Worm (Caenorhabditis elegans) whole organism, dauer: ENCODE results near the gene Y54G11A.1.

ENCODE experiments used
- unc-62 ChIP-seq: sonication (generic microtip); optimal IDR thresholded peaks from 2 replicates; lab custom pipeline; 2017; ENCODE audit warnings: missing biosample characterization, missing genetic modification reagents, missing genetic modification characterization

Y54G11A.1 gene

ce11 chrII:14269839-14270238 lies 847 bp upstream of the Y54G11A.1 start:
- TF ChIP-seq unc-62 (GFP tag; lab: Kevin White, UChicago) = no peak

- no peak for TF ChIP-seq unc-62 (GFP tag; lab: Kevin White, UChicago)
Observed at ce11 chrII:14257943-14258342, 11.0 kb downstream of the Y54G11A.1 start.

DNA sequence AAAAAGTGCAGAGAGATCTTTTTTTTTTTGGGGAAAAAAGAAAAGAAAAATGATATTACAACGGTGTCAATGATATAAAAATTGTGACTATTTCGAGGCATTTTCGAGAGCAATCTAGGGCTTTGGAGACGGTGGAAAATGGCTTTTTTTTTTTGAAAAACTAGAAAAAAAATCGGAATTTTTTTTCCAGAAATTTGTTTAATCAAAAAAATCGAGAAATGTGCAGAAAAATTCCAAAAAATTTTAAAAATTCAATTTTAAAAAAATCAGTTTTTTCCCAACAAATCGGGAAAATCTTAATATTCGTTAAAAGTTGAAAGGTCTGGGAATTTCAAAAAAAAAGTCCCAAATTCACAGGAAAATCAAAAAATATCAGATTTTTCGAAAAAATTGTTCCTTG lies 12.2 kb downstream of the Y54G11A.1 start, which contains the start of gene Y54G11A.19:
Gene Y54G11A.19 (minus strand): TSS at position 101 of the 400 bp plus-strand sequence.
- TF ChIP-seq unc-62 (GFP tag; lab: Kevin White, UChicago) = no peak

DNA sequence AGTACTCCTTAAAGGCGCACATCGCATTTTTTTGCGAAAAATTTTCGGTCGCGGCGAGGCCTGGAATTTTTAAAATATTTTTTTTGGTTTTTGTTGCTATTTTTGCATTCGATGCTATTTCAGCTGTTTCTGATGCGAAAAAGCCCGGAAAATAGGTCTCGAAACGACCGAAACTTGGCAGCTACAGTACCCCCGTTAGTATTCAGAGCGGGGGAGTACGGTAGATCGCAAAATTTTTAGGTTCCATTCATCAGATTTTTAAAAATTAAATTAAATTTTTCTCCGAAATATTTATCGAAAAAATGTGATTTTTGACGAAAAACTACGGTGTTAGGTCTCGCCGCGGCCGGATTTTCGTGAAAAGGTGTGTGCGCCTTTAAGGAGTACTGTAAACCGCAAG lies 13.1 kb downstream of the Y54G11A.1 start:
- no peak for TF ChIP-seq unc-62 (GFP tag; lab: Kevin White, UChicago)

- TF ChIP-seq unc-62 (GFP tag; lab: Kevin White, UChicago) = no peak
Observed at ce11 chrII:14252057-14252456, 16.9 kb downstream of the Y54G11A.1 start, which contains the start of gene Y54G11A.2. TSS of gene Y54G11A.2 (plus strand) at chrII:14252357.

DNA sequence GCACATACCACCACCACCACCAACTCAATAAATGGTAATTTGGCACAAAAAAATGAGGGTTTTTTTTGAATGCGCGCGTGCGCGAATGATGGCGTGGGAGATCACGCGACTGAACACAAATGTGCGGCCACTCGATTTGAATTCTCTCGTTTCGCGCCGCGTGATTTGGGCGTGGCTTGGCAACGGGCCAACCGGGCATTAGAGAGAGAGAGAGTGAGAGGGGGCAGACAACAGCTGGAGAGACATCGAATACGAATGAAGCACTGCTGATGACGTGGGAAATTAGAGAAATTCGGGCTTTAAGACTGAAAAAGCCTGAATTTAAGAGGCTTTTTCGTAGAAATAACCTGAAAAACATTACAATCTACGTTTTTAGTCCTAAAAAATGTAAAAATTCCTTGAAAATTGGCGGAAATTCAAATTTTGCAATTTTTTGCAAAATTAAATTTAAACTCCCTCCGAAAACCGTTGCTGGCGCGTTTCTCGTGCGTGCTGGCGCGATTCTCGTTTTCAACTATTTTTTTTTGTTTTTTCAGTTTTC lies 17.5 kb downstream of the Y54G11A.1 start:
- no peak for TF ChIP-seq unc-62 (GFP tag; lab: Kevin White, UChicago)

DNA sequence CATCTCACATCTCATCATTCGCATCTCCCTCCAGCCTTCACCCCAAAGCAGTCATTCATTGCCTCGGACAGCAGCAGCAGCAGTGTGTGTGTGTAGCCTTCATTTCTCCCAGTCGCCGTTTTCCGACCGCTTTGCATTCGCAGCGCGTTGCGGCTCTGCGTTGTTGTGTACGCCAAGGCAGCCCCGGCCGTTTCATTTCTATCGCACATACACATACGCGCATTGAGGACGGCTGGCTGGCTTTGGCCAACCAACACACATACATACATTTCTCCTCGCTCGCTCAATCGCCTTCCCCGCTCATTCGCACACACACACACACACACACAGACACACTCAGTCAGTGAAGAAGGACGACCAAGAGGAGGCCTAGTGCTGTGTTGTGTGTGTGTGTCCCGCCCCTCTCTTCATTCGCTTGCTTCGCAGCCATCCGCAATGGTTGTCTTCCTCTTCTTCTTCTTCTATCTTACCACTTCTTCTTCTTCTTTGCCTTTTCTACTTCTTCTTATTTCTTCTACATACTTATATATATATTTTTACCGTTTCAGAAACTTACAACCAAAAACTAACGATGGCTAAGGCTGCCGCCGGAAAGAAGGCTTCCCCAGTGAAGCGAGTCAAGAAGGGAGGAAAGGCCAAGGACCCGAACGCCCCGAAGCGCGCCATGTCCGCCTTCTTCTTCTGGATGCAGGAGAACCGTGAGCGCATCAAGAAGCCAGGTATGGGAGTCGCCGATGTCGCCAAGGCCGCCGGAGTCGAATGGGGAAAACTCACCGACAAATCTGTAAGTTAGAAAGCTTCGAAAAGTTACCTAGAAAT lies 18.6 kb downstream of the Y54G11A.1 start, which contains the start of gene hmg-1.1:
Gene hmg-1.1 (plus strand): TSS at position 549 of the 819 bp plus-strand sequence.
- TF ChIP-seq unc-62 (GFP tag; lab: Kevin White, UChicago) = no peak

ce11 chrII:14249489-14249888 lies 19.5 kb downstream of the Y54G11A.1 start:
- TF ChIP-seq unc-62 (GFP tag; lab: Kevin White, UChicago) = no peak

ce11 chrII:14247748-14248502 lies 21.1 kb downstream of the Y54G11A.1 start:
- no peak for TF ChIP-seq unc-62 (GFP tag; lab: Kevin White, UChicago)

DNA sequence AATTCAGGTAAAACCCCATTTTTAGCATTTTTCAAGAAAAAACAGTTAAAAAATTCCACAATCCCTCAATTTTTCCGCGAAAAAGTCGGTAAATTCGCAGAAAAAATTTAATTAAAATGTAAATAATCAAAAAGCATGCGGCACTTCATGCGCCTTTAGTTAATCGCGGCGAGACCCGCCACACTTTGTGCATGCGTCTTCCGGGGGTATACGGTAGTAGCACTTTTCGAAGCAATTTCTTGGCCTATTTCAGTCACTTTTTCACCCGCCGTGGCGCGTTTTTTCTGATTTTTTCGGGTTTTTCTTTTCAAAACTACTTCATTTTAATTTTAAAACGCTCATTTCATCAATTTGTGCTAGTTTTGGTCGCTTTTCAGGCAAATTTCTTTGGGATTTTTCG lies 21.8 kb downstream of the Y54G11A.1 start:
- no peak for TF ChIP-seq unc-62 (GFP tag; lab: Kevin White, UChicago)

ce11 chrII:14244457-14245254 lies 24.3 kb downstream of the Y54G11A.1 start:
- no peak for TF ChIP-seq unc-62 (GFP tag; lab: Kevin White, UChicago)

- TF ChIP-seq unc-62 (GFP tag; lab: Kevin White, UChicago) = no peak
Observed at ce11 chrII:14243503-14243902, 25.5 kb downstream of the Y54G11A.1 start, which contains the start of gene jmjd-2. TSS of gene jmjd-2 (minus strand) at chrII:14243603.

ce11 chrII:14242259-14242658 lies 26.7 kb downstream of the Y54G11A.1 start:
- no peak for TF ChIP-seq unc-62 (GFP tag; lab: Kevin White, UChicago)

ce11 chrII:14239924-14240323 lies 29.1 kb downstream of the Y54G11A.1 start:
- no peak for TF ChIP-seq unc-62 (GFP tag; lab: Kevin White, UChicago)

DNA sequence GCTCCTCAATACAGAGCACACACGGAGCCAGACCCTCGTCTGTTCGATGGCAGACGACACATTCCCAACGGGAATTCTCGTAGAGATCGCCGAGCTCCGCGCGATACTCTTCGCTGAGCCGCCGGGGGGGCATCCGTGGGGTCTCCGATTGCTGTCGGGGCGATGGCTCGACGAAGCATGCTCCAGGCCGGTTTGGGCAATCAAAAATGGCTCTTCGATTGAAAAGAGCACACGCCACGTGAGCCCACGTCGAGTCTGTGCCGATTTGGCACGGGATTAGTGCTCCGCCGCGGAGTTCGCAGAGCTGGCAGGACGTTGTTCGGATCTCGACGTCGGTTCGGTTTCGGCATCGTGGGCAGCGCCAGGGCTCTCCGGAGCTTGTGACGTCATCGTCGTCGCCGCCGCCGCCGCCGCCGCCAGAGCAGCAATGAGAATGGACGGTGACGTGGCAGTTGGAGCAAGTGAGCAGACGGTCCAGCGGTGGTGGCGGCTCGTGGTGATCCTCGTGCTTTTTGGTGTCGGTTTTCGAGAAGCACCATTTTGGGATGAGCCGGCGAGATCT lies 31.7 kb downstream of the Y54G11A.1 start:
- TF ChIP-seq unc-62 (GFP tag; lab: Kevin White, UChicago) = no peak
